Worm (Caenorhabditis elegans) whole organism, mixed stage, embryonic: ENCODE data around the gene F21C10.18.

Experiments used
- ceh-83 ChIP-seq: fragments of 200-800 bp; sonication (Bioruptor generic); optimal IDR thresholded peaks from 2 replicates; lab custom pipeline; 2018; ENCODE audit warnings: mild to moderate bottlenecking, missing genetic modification characterization, missing compliant biosample characterization
- elt-3 ChIP-seq: fragments of 150-350 bp; optimal IDR thresholded peaks from 2 replicates; lab custom pipeline; 2014; ENCODE audit warnings: missing biosample characterization, missing genetic modification characterization
- nhr-237 ChIP-seq: fragments of 150-350 bp; optimal IDR thresholded peaks from 2 replicates; lab custom pipeline; 2014; ENCODE audit warnings: missing biosample characterization, missing genetic modification characterization
- nhr-76 ChIP-seq: sonication (generic microtip); optimal IDR thresholded peaks from 2 replicates; lab custom pipeline; 2017; ENCODE audit warnings: missing biosample characterization, missing genetic modification characterization
- pha-4 ChIP-seq: fragments of 150-350 bp; optimal IDR thresholded peaks from 2 replicates; lab custom pipeline; 2018; ENCODE audit warnings: missing biosample characterization, missing genetic modification reagents, missing genetic modification characterization
- snpc-4 ChIP-seq: fragments of 150-350 bp; optimal IDR thresholded peaks from 2 replicates; lab custom pipeline; 2014; ENCODE audit warnings: missing biosample characterization, missing genetic modification characterization
- unc-62 ChIP-seq: fragments of 150-350 bp; optimal IDR thresholded peaks from 2 replicates; lab custom pipeline; 2014; ENCODE audit warnings: missing biosample characterization, missing genetic modification reagents, missing genetic modification characterization
- ztf-11 ChIP-seq: fragments of 150-350 bp; optimal IDR thresholded peaks from 2 replicates; lab custom pipeline; 2014; ENCODE audit warnings: missing biosample characterization, missing genetic modification characterization

ce11 chrV:9108219-9108618 lies at the start of gene F21C10.18:
- no peak for TF ChIP-seq nhr-237 (tag; lab: Kevin White, UChicago)
- no peak for TF ChIP-seq snpc-4 (tag; lab: Kevin White, UChicago)
- TF ChIP-seq unc-62: no peak
- TF ChIP-seq elt-3 (tag; lab: Kevin White, UChicago): no peak
- no peak for TF ChIP-seq ceh-83 (GFP tag; lab: Kevin White, UChicago)
- no peak for TF ChIP-seq nhr-76 (tag; lab: Kevin White, UChicago)
- TF ChIP-seq pha-4 (tag; lab: Kevin White, UChicago): no peak
- no peak for TF ChIP-seq ztf-11 (tag; lab: Kevin White, UChicago)
